Worm (Caenorhabditis elegans): ENCODE data around the gene srh-141.

ce11 chrV:16455065-16455464 is 11.3 kb downstream of the srh-141 start, which contains the start of gene str-14:
- TF ChIP-seq aly-2 (tag; optimal IDR thresholded peaks at IDR 0.05) (no peak), pha-4 (GFP tag; IDR thresholded peaks at IDR 0.05) (no peak), pha-4 (tag; optimal IDR thresholded peaks at IDR 0.05) (no peak), php-3 (GFP tag; IDR thresholded peaks at IDR 0.05) (no peak), ama-1 (optimal IDR thresholded peaks at IDR 0.05) (no peak), zip-11 (GFP tag; IDR thresholded peaks at IDR 0.05) (no peak), lin-39 (tag; optimal IDR thresholded peaks at IDR 0.05) (no peak), nhr-6 (tag; optimal IDR thresholded peaks at IDR 0.05) (no peak), lsy-2 (tag; optimal IDR thresholded peaks at IDR 0.05) (no peak), madf-5 (GFP tag; IDR thresholded peaks at IDR 0.05) (no peak), cey-2 (tag; optimal IDR thresholded peaks at IDR 0.05; ENCODE audit: borderline replicate concordance, insufficient read depth) (no peak), madf-9 (GFP tag; conservative IDR thresholded peaks at IDR 0.05) (no peak), daf-12 (tag; optimal IDR thresholded peaks at IDR 0.05) (no peak), hlh-11 (tag; optimal IDR thresholded peaks at IDR 0.05) (no peak), ZK546.5 (tag; optimal IDR thresholded peaks at IDR 0.05) (no peak)
